Fruit fly (Drosophila melanogaster): ENCODE results near the gene pths.
A peak's percentile ranks its signal among the peaks of the same experiment; 100 is the strongest.

dm6 chr2L:21149053-21149452 lies 6.0 kb downstream of the pths start:
- TF ChIP-seq Sox100B (GFP tag; optimal IDR thresholded peaks at IDR 0.05) (peak; percentile 47), pfk (GFP tag; optimal IDR thresholded peaks at IDR 0.05) (no peak)
